Worm (Caenorhabditis elegans): Measurements from ENCODE around the gene F58F12.4.

DNA sequence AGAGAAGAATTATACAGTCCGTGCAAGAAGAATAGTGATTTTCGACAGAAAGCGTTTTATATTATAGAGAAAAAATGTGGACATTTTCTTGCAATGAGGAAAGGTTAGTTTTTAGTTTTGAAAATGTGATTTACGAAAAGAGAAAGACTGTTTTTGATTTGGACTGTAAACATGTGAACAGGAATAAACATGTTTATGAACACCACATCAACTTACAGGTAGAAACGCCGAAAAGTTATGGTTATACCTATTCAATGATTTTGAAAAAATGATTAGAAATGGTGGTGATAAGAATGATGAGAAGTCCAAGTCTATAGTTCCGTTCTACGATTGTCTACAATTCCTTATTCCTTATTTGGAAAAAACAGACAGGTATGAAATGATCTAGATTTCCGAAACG is 42.1 kb upstream of the F58F12.4 start:
- no peak for TF ChIP-seq ceh-30 (tag; optimal IDR thresholded peaks at IDR 0.05)
- no peak for TF ChIP-seq nfya-1 (tag; optimal IDR thresholded peaks at IDR 0.05)
- no peak for TF ChIP-seq ama-1 (optimal IDR thresholded peaks at IDR 0.05)
- TF ChIP-seq nhr-232 (tag; optimal IDR thresholded peaks at IDR 0.05), result no peak
- no peak for TF ChIP-seq ceh-6 (GFP tag; optimal IDR thresholded peaks at IDR 0.05)
- no peak for TF ChIP-seq fax-1 (tag; optimal IDR thresholded peaks at IDR 0.05)
- no peak for TF ChIP-seq pha-4 (tag; optimal IDR thresholded peaks at IDR 0.05)
- TF ChIP-seq che-1 (tag; optimal IDR thresholded peaks at IDR 0.05), result no peak
- no peak for TF ChIP-seq hlh-8 (tag; optimal IDR thresholded peaks at IDR 0.05)
- TF ChIP-seq ceh-14 (tag; optimal IDR thresholded peaks at IDR 0.05), result no peak
- no peak for TF ChIP-seq unc-86 (tag; optimal IDR thresholded peaks at IDR 0.05)
- no peak for TF ChIP-seq odd-2 (tag; optimal IDR thresholded peaks at IDR 0.05)
- no peak for TF ChIP-seq pag-3 (tag; optimal IDR thresholded peaks at IDR 0.05; ENCODE audit: borderline replicate concordance)
- TF ChIP-seq unc-55 (GFP tag; optimal IDR thresholded peaks at IDR 0.05), result no peak

All from whole organism, late embryonic.